Worm (Caenorhabditis elegans) whole organism, L1 larva: ENCODE measurements around the gene ins-14.
A peak's percentile ranks its signal among the peaks of the same experiment; 100 is the strongest.

Experiments
- C04F5.9 ChIP-seq: sonication (generic microtip); optimal IDR thresholded peaks from 2 replicates; lab custom pipeline; 2016; ENCODE audit warnings: missing genetic modification characterization, missing compliant biosample characterization
- C16A3.4 ChIP-seq: fragments of 150-350 bp; optimal IDR thresholded peaks from 2 replicates; lab custom pipeline; 2014; ENCODE audit warnings: missing biosample characterization, missing genetic modification characterization
- Y116A8C.19 ChIP-seq: sonication (generic microtip); optimal IDR thresholded peaks from 2 replicates; lab custom pipeline; 2016; ENCODE audit warnings: missing compliant biosample characterization, missing genetic modification characterization, borderline replicate concordance
- aha-1 ChIP-seq: fragments of 150-350 bp; optimal IDR thresholded peaks from 2 replicates; lab custom pipeline; 2014; ENCODE audit warnings: missing biosample characterization, missing genetic modification characterization
- alr-1 ChIP-seq: fragments of 200-800 bp; sonication (Bioruptor generic); optimal IDR thresholded peaks from 2 replicates; lab custom pipeline; 2018; ENCODE audit warnings: borderline replicate concordance, mild to moderate bottlenecking, missing genetic modification characterization, missing compliant biosample characterization
- aly-2 ChIP-seq: fragments of 150-350 bp; optimal IDR thresholded peaks from 2 replicates; lab custom pipeline; 2014; ENCODE audit warnings: missing biosample characterization, missing genetic modification characterization
- blmp-1 ChIP-seq: fragments of 150-350 bp; optimal IDR thresholded peaks from 2 replicates; lab custom pipeline; 2014; ENCODE audit warnings: missing biosample characterization, missing genetic modification characterization
- ceh-8 ChIP-seq: fragments of 200-800 bp; sonication (Bioruptor generic); optimal IDR thresholded peaks from 2 replicates; lab custom pipeline; 2018; ENCODE audit warnings: mild to moderate bottlenecking, missing genetic modification characterization, moderate library complexity, missing compliant biosample characterization
- ceh-82 ChIP-seq, 3 experiments: fragments of 150-350 bp in 1 of 3; sonication (generic microtip) in 2 of 3; optimal IDR thresholded peaks; 2 replicates each; lab custom pipeline; 2014 to 2017; ENCODE audit warnings: missing biosample characterization in 3 of 3, missing genetic modification characterization in 3 of 3
- ces-1 ChIP-seq: fragments of 150-350 bp; optimal IDR thresholded peaks from 2 replicates; lab custom pipeline; 2014; ENCODE audit warnings: missing biosample characterization, missing genetic modification reagents, missing genetic modification characterization
- dpl-1 ChIP-seq, 3 experiments: fragments of 150-350 bp in 2 of 3; sonication (generic microtip) in 1 of 3; optimal IDR thresholded peaks; 2 replicates each; lab custom pipeline; 2014 to 2017; ENCODE audit warnings: missing biosample characterization in 3 of 3, missing genetic modification characterization in 3 of 3, missing genetic modification reagents in 3 of 3
- dsc-1 ChIP-seq: sonication (generic microtip); optimal IDR thresholded peaks from 2 replicates; lab custom pipeline; 2016; ENCODE audit warnings: mild to moderate bottlenecking, missing genetic modification characterization, missing compliant biosample characterization
- efl-1 ChIP-seq, 4 experiments: fragments of 150-350 bp; optimal IDR thresholded peaks in 3 of 4; peaks in 1 of 4; 1 replicate in 1 of 4; 2 replicates in 3 of 4; lab custom pipeline; 2014; ENCODE audit warnings: missing biosample characterization in 2 of 4, missing genetic modification characterization in 2 of 4, missing genetic modification reagents in 2 of 4
- egl-27 ChIP-seq, 2 experiments: fragments of 150-350 bp in 1 of 2; sonication (generic microtip); optimal IDR thresholded peaks; 3 replicates each; lab custom pipeline; 2017 to 2018; ENCODE audit warnings: missing biosample characterization in 2 of 2, missing genetic modification characterization in 2 of 2, missing genetic modification reagents in 2 of 2
- elt-2 ChIP-seq: sonication (generic microtip); optimal IDR thresholded peaks from 2 replicates; lab custom pipeline; 2016; ENCODE audit warnings: missing genetic modification characterization, mild to moderate bottlenecking, inconsistent platforms, missing compliant biosample characterization, missing genetic modification reagents
- ets-5 ChIP-seq: fragments of 200-800 bp; sonication (Bioruptor generic); IDR thresholded peaks from 2 replicates; pipeline ENCODE4 v1.3.6; 2022; ENCODE audit warnings: missing genetic modification characterization, missing compliant biosample characterization
- fkh-4 ChIP-seq: sonication (generic microtip); optimal IDR thresholded peaks from 2 replicates; lab custom pipeline; 2016; ENCODE audit warnings: missing compliant biosample characterization, missing genetic modification characterization, borderline replicate concordance
- hpl-2 ChIP-seq: fragments of 150-350 bp; optimal IDR thresholded peaks from 2 replicates; lab custom pipeline; 2014; ENCODE audit warnings: missing biosample characterization, missing genetic modification reagents, missing genetic modification characterization
- irx-1 ChIP-seq: sonication (generic microtip); optimal IDR thresholded peaks from 2 replicates; lab custom pipeline; 2016; ENCODE audit warnings: missing genetic modification characterization, missing compliant biosample characterization
- isw-1 ChIP-seq: fragments of 200-800 bp; sonication (Bioruptor generic); IDR thresholded peaks from 2 replicates; pipeline ENCODE4 v1.3.6; 2022; ENCODE audit warnings: missing genetic modification characterization, missing compliant biosample characterization
- lin-13 ChIP-seq: fragments of 150-350 bp; optimal IDR thresholded peaks from 2 replicates; lab custom pipeline; 2014; ENCODE audit warnings: missing biosample characterization, missing genetic modification reagents, missing genetic modification characterization
- lin-14 ChIP-seq: fragments of 200-800 bp; sonication (Bioruptor generic); optimal IDR thresholded peaks from 2 replicates; lab custom pipeline; 2018; ENCODE audit warnings: mild to moderate bottlenecking, missing genetic modification characterization, moderate library complexity, missing compliant biosample characterization
- lin-15B ChIP-seq: fragments of 150-350 bp; sonication (generic microtip); optimal IDR thresholded peaks from 3 replicates; lab custom pipeline; 2014; ENCODE audit warnings: missing biosample characterization, missing genetic modification characterization
- lin-35 ChIP-seq, 2 experiments: fragments of 150-350 bp; optimal IDR thresholded peaks; 2 replicates each; lab custom pipeline; 2014; ENCODE audit warnings: missing biosample characterization in 2 of 2, missing genetic modification characterization in 2 of 2, missing genetic modification reagents in 2 of 2
- lir-3 ChIP-seq: sonication (generic microtip); optimal IDR thresholded peaks from 2 replicates; lab custom pipeline; 2016; ENCODE audit warnings: mild to moderate bottlenecking, missing genetic modification characterization, moderate library complexity, missing compliant biosample characterization; ENCODE audit not compliant: poor library complexity
- lsy-2 ChIP-seq, 2 experiments: fragments of 150-350 bp; optimal IDR thresholded peaks; 2 replicates each; lab custom pipeline; 2014; ENCODE audit warnings: missing biosample characterization in 2 of 2, missing genetic modification characterization in 2 of 2
- mab-9 ChIP-seq: fragments of 200-800 bp; sonication (Bioruptor generic); IDR thresholded peaks from 2 replicates; pipeline ENCODE4 v1.3.6; 2022; ENCODE audit warnings: missing genetic modification reagents, missing genetic modification characterization, missing compliant biosample characterization
- mef-2 ChIP-seq: fragments of 150-350 bp; optimal IDR thresholded peaks from 2 replicates; lab custom pipeline; 2014; ENCODE audit warnings: missing biosample characterization, missing genetic modification characterization
- nhr-12 ChIP-seq: sonication (generic microtip); optimal IDR thresholded peaks from 2 replicates; lab custom pipeline; 2017; ENCODE audit warnings: missing biosample characterization, missing genetic modification characterization
- nhr-19 ChIP-seq: fragments of 200-800 bp; sonication (Bioruptor generic); conservative IDR thresholded peaks from 2 replicates; pipeline ENCODE4 v1.3.6; 2022; ENCODE audit warnings: missing genetic modification characterization, missing compliant biosample characterization
- nhr-20 ChIP-seq: sonication (generic microtip); optimal IDR thresholded peaks from 2 replicates; lab custom pipeline; 2016; ENCODE audit warnings: mild to moderate bottlenecking, missing genetic modification characterization, missing compliant biosample characterization
- nhr-47 ChIP-seq: sonication (generic microtip); optimal IDR thresholded peaks from 2 replicates; lab custom pipeline; 2016; ENCODE audit warnings: mild to moderate bottlenecking, missing genetic modification characterization, moderate library complexity, missing compliant biosample characterization
- nhr-71 ChIP-seq: sonication (generic microtip); optimal IDR thresholded peaks from 2 replicates; lab custom pipeline; 2016; ENCODE audit warnings: mild to moderate bottlenecking, missing genetic modification characterization, moderate library complexity, missing compliant biosample characterization
- nhr-84 ChIP-seq: sonication (generic microtip); optimal IDR thresholded peaks from 2 replicates; lab custom pipeline; 2017; ENCODE audit warnings: missing biosample characterization, missing genetic modification characterization
- nhr-90 ChIP-seq: sonication (generic microtip); optimal IDR thresholded peaks from 2 replicates; lab custom pipeline; 2016; ENCODE audit warnings: mild to moderate bottlenecking, missing genetic modification characterization, missing compliant biosample characterization; ENCODE audit not compliant: poor library complexity
- pax-3 ChIP-seq: fragments of 200-800 bp; sonication (Bioruptor generic); optimal IDR thresholded peaks from 2 replicates; lab custom pipeline; 2018; ENCODE audit warnings: mild to moderate bottlenecking, missing genetic modification characterization, moderate library complexity, missing compliant biosample characterization
- pqm-1 ChIP-seq: sonication (generic microtip); optimal IDR thresholded peaks from 3 replicates; lab custom pipeline; 2017; ENCODE audit warnings: missing biosample characterization, missing genetic modification characterization
- rnt-1 ChIP-seq: sonication (generic microtip); optimal IDR thresholded peaks from 2 replicates; lab custom pipeline; 2016; ENCODE audit warnings: mild to moderate bottlenecking, missing genetic modification characterization, moderate library complexity, missing compliant biosample characterization
- skn-1 ChIP-seq: fragments of 150-350 bp; optimal IDR thresholded peaks from 2 replicates; lab custom pipeline; 2014; ENCODE audit warnings: missing biosample characterization, missing genetic modification characterization
- snu-23 ChIP-seq: sonication (generic microtip); optimal IDR thresholded peaks from 2 replicates; lab custom pipeline; 2016; ENCODE audit warnings: missing genetic modification characterization, missing compliant biosample characterization
- sox-4 ChIP-seq: sonication (generic microtip); optimal IDR thresholded peaks from 2 replicates; lab custom pipeline; 2016; ENCODE audit warnings: missing genetic modification characterization, missing compliant biosample characterization
- sptf-1 ChIP-seq: fragments of 150-350 bp; optimal IDR thresholded peaks from 2 replicates; lab custom pipeline; 2014; ENCODE audit warnings: missing biosample characterization, missing genetic modification characterization
- swsn-7 ChIP-seq: sonication (generic microtip); optimal IDR thresholded peaks from 2 replicates; lab custom pipeline; 2016; ENCODE audit warnings: missing genetic modification characterization, missing compliant biosample characterization
- tbx-2 ChIP-seq: sonication (generic microtip); optimal IDR thresholded peaks from 2 replicates; lab custom pipeline; 2016; ENCODE audit warnings: missing genetic modification characterization, missing compliant biosample characterization
- tlp-1 ChIP-seq: fragments of 150-350 bp; optimal IDR thresholded peaks from 2 replicates; lab custom pipeline; 2014; ENCODE audit warnings: missing biosample characterization, missing genetic modification characterization
- unc-130 ChIP-seq: fragments of 150-350 bp; optimal IDR thresholded peaks from 2 replicates; lab custom pipeline; 2017; ENCODE audit warnings: missing biosample characterization, missing genetic modification characterization, inconsistent platforms
- vab-15 ChIP-seq: sonication (generic microtip); optimal IDR thresholded peaks from 2 replicates; lab custom pipeline; 2017; ENCODE audit warnings: missing genotype, mild to moderate bottlenecking, missing genetic modification characterization, missing compliant biosample characterization
- ztf-4 ChIP-seq: fragments of 150-350 bp; optimal IDR thresholded peaks from 2 replicates; lab custom pipeline; 2014; ENCODE audit warnings: missing biosample characterization, missing genetic modification characterization

ins-14 gene

ce11 chrII:6729331-6729730 is 16.3 kb downstream of the ins-14 start, which contains the start of gene T14B4.8 (continued):
- TF ChIP-seq sox-4 (tag; lab: Kevin White, UChicago): no peak
- TF ChIP-seq pax-3: no peak
- TF ChIP-seq ceh-8 (GFP tag; lab: Kevin White, UChicago): no peak
- TF ChIP-seq sptf-1: no peak
- TF ChIP-seq nhr-84 (tag; lab: Kevin White, UChicago): no peak
- peak in 1 of 2 experiments; percentile 27 for TF ChIP-seq lsy-2 (tag; optimal IDR thresholded peaks at IDR 0.05; lab: Kevin White, UChicago)
- no peak for TF ChIP-seq ztf-4 (tag; lab: Kevin White, UChicago)
- TF ChIP-seq dpl-1 (GFP tag; optimal IDR thresholded peaks at IDR 0.05; lab: Kevin White, UChicago): no peak
- TF ChIP-seq pqm-1 (tag; lab: Kevin White, UChicago): no peak
- TF ChIP-seq Y116A8C.19 (tag; lab: Kevin White, UChicago): no peak

ce11 chrII:6726814-6727213 is 18.8 kb downstream of the ins-14 start:
- TF ChIP-seq lin-14 (GFP tag; lab: Kevin White, UChicago): peak; percentile 32
- TF ChIP-seq hpl-2 (GFP tag; lab: Kevin White, UChicago): no peak
- TF ChIP-seq dsc-1 (tag; lab: Kevin White, UChicago): peak; percentile 52
- no peak for TF ChIP-seq blmp-1 (tag; lab: Kevin White, UChicago)
- no peak for TF ChIP-seq ces-1 (GFP tag; lab: Kevin White, UChicago)
- TF ChIP-seq egl-27 (tag; optimal IDR thresholded peaks at IDR 0.05; lab: Kevin White, UChicago): no peak
- no peak for TF ChIP-seq lin-13 (GFP tag; lab: Kevin White, UChicago)
- no peak for TF ChIP-seq mef-2
- no peak for TF ChIP-seq ets-5 (GFP tag; lab: Robert Waterston, UW)
- no peak for TF ChIP-seq aha-1 (tag; lab: Kevin White, UChicago)
- TF ChIP-seq lin-35 (GFP tag; optimal IDR thresholded peaks at IDR 0.05; lab: Kevin White, UChicago): no peak
- TF ChIP-seq fkh-4 (tag; lab: Kevin White, UChicago): no peak
- TF ChIP-seq, all 84 proteins: peak for 2

DNA sequence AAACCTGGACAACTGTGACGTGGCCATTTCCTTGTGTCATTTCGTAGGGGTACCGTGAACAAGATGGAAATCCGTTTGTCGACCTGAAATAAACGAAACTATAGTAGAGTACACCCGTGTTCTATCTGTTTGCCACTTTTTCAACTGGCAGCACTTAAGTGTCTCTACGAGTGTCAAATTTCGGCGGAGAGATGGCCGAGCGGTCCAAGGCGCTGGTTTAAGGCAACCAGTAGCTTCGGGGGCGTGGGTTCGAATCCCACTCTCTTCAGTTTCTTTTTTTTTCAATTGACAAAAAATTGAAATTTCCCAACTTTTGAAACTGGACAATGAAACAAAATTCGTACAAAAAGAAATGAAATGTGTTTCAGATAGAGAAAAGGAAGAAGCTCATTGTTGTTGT is 24.0 kb downstream of the ins-14 start:
- TF ChIP-seq alr-1 (tag; lab: Kevin White, UChicago) (no peak), tlp-1 (tag; lab: Kevin White, UChicago) (no peak), nhr-90 (tag; lab: Kevin White, UChicago) (peak; percentile 3), swsn-7 (tag; lab: Kevin White, UChicago) (peak; percentile 32), nhr-71 (peak; percentile 56), ceh-82 (tag; optimal IDR thresholded peaks at IDR 0.05; lab: Kevin White, UChicago) (peak in 1 of 3 experiments; percentile 12), dpl-1 (GFP tag; optimal IDR thresholded peaks at IDR 0.05; lab: Kevin White, UChicago) (peak in 2 of 3 experiments; percentile 1 to 14), lin-15B (tag; lab: Kevin White, UChicago) (no peak), lir-3 (tag; lab: Kevin White, UChicago) (peak; percentile 25), nhr-20 (tag; lab: Kevin White, UChicago) (peak; percentile 85), C16A3.4 (tag; lab: Kevin White, UChicago) (no peak), unc-130 (tag; lab: Kevin White, UChicago) (no peak), lin-35 (GFP tag; optimal IDR thresholded peaks at IDR 0.05; lab: Kevin White, UChicago) (peak; percentile 13 to 53), isw-1 (GFP tag; lab: Robert Waterston, UW) (no peak), vab-15 (tag; lab: Kevin White, UChicago) (no peak), tbx-2 (tag; lab: Kevin White, UChicago) (no peak), snu-23 (GFP tag; lab: Kevin White, UChicago) (peak; percentile 62), nhr-47 (tag; lab: Kevin White, UChicago) (peak; percentile 52), nhr-12 (tag; lab: Kevin White, UChicago) (no peak), C04F5.9 (tag; lab: Kevin White, UChicago) (no peak), mab-9 (no peak), skn-1 (tag; lab: Kevin White, UChicago) (peak; percentile 7), lin-14 (GFP tag; lab: Kevin White, UChicago) (peak; percentile 46), elt-2 (tag; lab: Kevin White, UChicago) (no peak), efl-1 (optimal IDR thresholded peaks at IDR 0.05; lab: Kevin White, UChicago) (peak in 1 of 2 experiments; percentile 31), efl-1 (GFP tag; optimal IDR thresholded peaks at IDR 0.05 in 1 of 2; lab: Kevin White, UChicago) (peak; percentile 17 to 89), lsy-2 (tag; optimal IDR thresholded peaks at IDR 0.05; lab: Kevin White, UChicago) (peak; percentile 18 to 50), nhr-19 (GFP tag; lab: Robert Waterston, UW) (peak; percentile 64), rnt-1 (peak; percentile 48), irx-1 (tag; lab: Kevin White, UChicago) (peak; percentile 32), aly-2 (tag; lab: Kevin White, UChicago) (no peak), dsc-1 (tag; lab: Kevin White, UChicago) (peak; percentile 55)
